Fruit fly (Drosophila melanogaster) whole organism, prepupa: ENCODE measurements around the gene ppk30.

Experiments
- Blimp-1 ChIP-seq: fragments of 200-800 bp; sonication (Bioruptor generic); optimal IDR thresholded peaks from 3 replicates; lab custom pipeline; 2017; ENCODE audit warnings: missing biosample characterization, missing genetic modification characterization, mild to moderate bottlenecking, moderate library complexity, missing genetic modification reagents
- CG11902 ChIP-seq: fragments of 200-800 bp; sonication (Bioruptor generic); optimal IDR thresholded peaks from 3 replicates; lab custom pipeline; 2016; ENCODE audit warnings: missing biosample characterization, missing genetic modification characterization
- CG16779 ChIP-seq: fragments of 200-800 bp; sonication (Bioruptor generic); optimal IDR thresholded peaks from 3 replicates; lab custom pipeline; 2017; ENCODE audit warnings: missing biosample characterization, mild to moderate bottlenecking, missing genetic modification characterization
- CG6163 ChIP-seq: fragments of 200-800 bp; sonication (Bioruptor generic); IDR thresholded peaks from 3 replicates; pipeline ENCODE4 v1.3.6; 2022; ENCODE audit warnings: missing biosample characterization, missing genetic modification characterization
- CG6276 ChIP-seq: fragments of 200-800 bp; sonication (Bioruptor generic); optimal IDR thresholded peaks from 2 replicates; lab custom pipeline; 2017; ENCODE audit warnings: missing biosample characterization, mild to moderate bottlenecking, missing genetic modification characterization
- CG6854 ChIP-seq: fragments of 200-800 bp; sonication (Bioruptor generic); optimal IDR thresholded peaks from 2 replicates; lab custom pipeline; 2017; ENCODE audit warnings: missing biosample characterization, mild to moderate bottlenecking, missing genetic modification characterization
- CG7368 ChIP-seq: fragments of 200-800 bp; sonication (Bioruptor generic); optimal IDR thresholded peaks from 3 replicates; lab custom pipeline; 2016; ENCODE audit warnings: missing biosample characterization, missing genetic modification characterization
- Ets96B ChIP-seq: fragments of 200-800 bp; optimal IDR thresholded peaks from 2 replicates; lab custom pipeline; 2019; ENCODE audit warnings: missing biosample characterization, mild to moderate bottlenecking, missing genetic modification characterization, moderate library complexity
- Hr39 ChIP-seq: fragments of 200-800 bp; sonication (Bioruptor generic); optimal IDR thresholded peaks from 2 replicates; lab custom pipeline; 2016; ENCODE audit warnings: missing biosample characterization, missing genetic modification characterization
- Hr4 ChIP-seq: fragments of 200-800 bp; sonication (Bioruptor generic); optimal IDR thresholded peaks from 3 replicates; lab custom pipeline; 2016; ENCODE audit warnings: missing biosample characterization, missing genetic modification characterization
- Sox102F ChIP-seq: fragments of 200-800 bp; sonication (Bioruptor generic); optimal IDR thresholded peaks from 2 replicates; lab custom pipeline; 2016; ENCODE audit warnings: missing biosample characterization, mild to moderate bottlenecking, missing genetic modification characterization
- Sox14 ChIP-seq: fragments of 200-800 bp; sonication (Bioruptor generic); optimal IDR thresholded peaks from 3 replicates; lab custom pipeline; 2016; ENCODE audit warnings: missing biosample characterization, missing genetic modification characterization

DNA sequence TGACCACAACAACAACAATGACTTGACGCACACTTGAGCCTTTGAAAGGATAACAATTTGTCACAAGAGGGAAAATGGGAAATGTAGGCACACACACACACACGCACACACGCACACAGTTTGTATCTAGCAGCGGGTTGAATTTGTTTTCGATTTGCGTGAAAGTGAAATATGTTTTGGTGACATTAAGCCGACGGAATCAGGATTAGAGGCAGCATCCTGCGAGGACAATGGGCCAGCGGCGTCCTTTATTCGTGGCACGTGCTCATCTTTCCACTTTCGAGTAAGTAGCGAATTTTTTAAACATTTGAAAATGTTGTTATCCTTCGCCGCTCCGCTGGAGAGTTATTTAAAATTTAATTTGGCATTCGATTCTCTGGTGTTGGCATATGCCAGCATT is 38.3 kb downstream of the ppk30 start:
- TF ChIP-seq Hr4 (GFP tag; lab: Kevin White, UChicago) (no peak), Blimp-1 (GFP tag; lab: Kevin White, UChicago) (no peak), CG7368 (GFP tag; lab: Kevin White, UChicago) (no peak), CG6276 (GFP tag; lab: Kevin White, UChicago) (no peak), Sox14 (no peak), CG6163 (GFP tag; lab: Robert Waterston, UW) (no peak), CG11902 (no peak), CG6854 (GFP tag; lab: Kevin White, UChicago) (no peak), CG16779 (tag; lab: Kevin White, UChicago) (no peak), Sox102F (GFP tag; lab: Kevin White, UChicago) (no peak), Ets96B (no peak), Hr39 (no peak)
